Worm (Caenorhabditis elegans) whole organism, late embryonic: ENCODE measurements around the gene nhr-55.

Source experiments
- C08G9.2 ChIP-seq: sonication (generic microtip); optimal IDR thresholded peaks from 2 replicates; lab custom pipeline; 2016; ENCODE audit warnings: mild to moderate bottlenecking, missing genetic modification characterization, moderate library complexity, missing compliant biosample characterization
- F13H6.1 ChIP-seq: sonication (generic microtip); optimal IDR thresholded peaks from 2 replicates; lab custom pipeline; 2016; ENCODE audit warnings: missing genetic modification characterization, missing compliant biosample characterization
- T23F11.4 ChIP-seq: fragments of 200-800 bp; sonication (Bioruptor generic); optimal IDR thresholded peaks from 2 replicates; lab custom pipeline; 2018; ENCODE audit warnings: mild to moderate bottlenecking, missing genetic modification characterization, missing compliant biosample characterization
- ama-1 ChIP-seq: fragments of 150-350 bp; optimal IDR thresholded peaks from 2 replicates; lab custom pipeline; 2014
- ceh-14 ChIP-seq: sonication (generic microtip); optimal IDR thresholded peaks from 2 replicates; lab custom pipeline; 2016; ENCODE audit warnings: missing genotype, missing genetic modification characterization, missing compliant biosample characterization
- ceh-19 ChIP-seq: fragments of 200-800 bp; sonication (Bioruptor generic); optimal IDR thresholded peaks from 2 replicates; lab custom pipeline; 2018; ENCODE audit warnings: mild to moderate bottlenecking, missing genetic modification characterization, missing compliant biosample characterization
- ceh-2 ChIP-seq: sonication (generic microtip); optimal IDR thresholded peaks from 2 replicates; lab custom pipeline; 2016; ENCODE audit warnings: missing genotype, missing genetic modification characterization, missing compliant biosample characterization
- ceh-31 ChIP-seq: sonication (generic microtip); optimal IDR thresholded peaks from 2 replicates; lab custom pipeline; 2016; ENCODE audit warnings: missing genetic modification characterization, missing compliant biosample characterization
- ceh-34 ChIP-seq: sonication (generic microtip); optimal IDR thresholded peaks from 2 replicates; lab custom pipeline; 2016; ENCODE audit warnings: mild to moderate bottlenecking, missing genetic modification characterization, missing compliant biosample characterization
- ceh-48 ChIP-seq: sonication (generic microtip); optimal IDR thresholded peaks from 2 replicates; lab custom pipeline; 2016; ENCODE audit warnings: missing genetic modification characterization, inconsistent platforms, missing compliant biosample characterization
- dmd-4 ChIP-seq: sonication (generic microtip); optimal IDR thresholded peaks from 2 replicates; lab custom pipeline; 2016; ENCODE audit warnings: borderline replicate concordance, missing genetic modification characterization, missing compliant biosample characterization
- dve-1 ChIP-seq: sonication (generic microtip); optimal IDR thresholded peaks from 2 replicates; lab custom pipeline; 2017; ENCODE audit warnings: antibody characterized with exemption, mild to moderate bottlenecking, missing genetic modification characterization, missing compliant biosample characterization
- elt-2 ChIP-seq: sonication (generic microtip); optimal IDR thresholded peaks from 2 replicates; lab custom pipeline; 2016; ENCODE audit warnings: missing genetic modification reagents, missing genetic modification characterization, missing compliant biosample characterization
- ets-4 ChIP-seq: sonication (generic microtip); optimal IDR thresholded peaks from 2 replicates; lab custom pipeline; 2016; ENCODE audit warnings: missing genetic modification characterization, missing compliant biosample characterization
- fax-1 ChIP-seq: sonication (generic microtip); optimal IDR thresholded peaks from 2 replicates; lab custom pipeline; 2016; ENCODE audit warnings: missing genotype, missing genetic modification characterization, missing compliant biosample characterization
- fkh-10 ChIP-seq: fragments of 150-350 bp; optimal IDR thresholded peaks from 2 replicates; lab custom pipeline; 2014; ENCODE audit warnings: missing biosample characterization, missing genetic modification reagents, missing genetic modification characterization
- hlh-15 ChIP-seq: sonication (generic microtip); optimal IDR thresholded peaks from 2 replicates; lab custom pipeline; 2016; ENCODE audit warnings: missing genetic modification characterization, missing compliant biosample characterization
- hlh-8 ChIP-seq: sonication (generic microtip); optimal IDR thresholded peaks from 2 replicates; lab custom pipeline; 2016; ENCODE audit warnings: missing genotype, missing genetic modification characterization, missing compliant biosample characterization
- lin-11 ChIP-seq: fragments of 200-800 bp; sonication (Bioruptor generic); optimal IDR thresholded peaks from 2 replicates; lab custom pipeline; 2018; ENCODE audit warnings: mild to moderate bottlenecking, missing genetic modification characterization, missing compliant biosample characterization
- nfya-1 ChIP-seq: sonication (generic microtip); optimal IDR thresholded peaks from 2 replicates; lab custom pipeline; 2017; ENCODE audit warnings: missing genetic modification characterization, mild to moderate bottlenecking, missing compliant biosample characterization, antibody characterized with exemption, moderate library complexity
- nhr-11 ChIP-seq: fragments of 150-350 bp; optimal IDR thresholded peaks from 2 replicates; lab custom pipeline; 2014; ENCODE audit warnings: missing biosample characterization, missing genetic modification characterization
- nhr-232 ChIP-seq: sonication (generic microtip); optimal IDR thresholded peaks from 2 replicates; lab custom pipeline; 2016; ENCODE audit warnings: missing genetic modification characterization, missing compliant biosample characterization
- npax-4 ChIP-seq: sonication (generic microtip); optimal IDR thresholded peaks from 2 replicates; lab custom pipeline; 2016; ENCODE audit warnings: missing genetic modification characterization, missing compliant biosample characterization
- pag-3 ChIP-seq: sonication (generic microtip); optimal IDR thresholded peaks from 2 replicates; lab custom pipeline; 2016; ENCODE audit warnings: missing compliant biosample characterization, missing genetic modification characterization, borderline replicate concordance
- pha-2 ChIP-seq: sonication (generic microtip); optimal IDR thresholded peaks from 2 replicates; lab custom pipeline; 2017; ENCODE audit warnings: mild to moderate bottlenecking, missing genetic modification characterization, missing compliant biosample characterization
- pha-4 ChIP-seq: fragments of 150-350 bp; optimal IDR thresholded peaks from 2 replicates; lab custom pipeline; 2018; ENCODE audit warnings: missing biosample characterization, missing genetic modification reagents, missing genetic modification characterization
- pqm-1 ChIP-seq: sonication (generic microtip); optimal IDR thresholded peaks from 2 replicates; lab custom pipeline; 2016; ENCODE audit warnings: missing genetic modification characterization, missing compliant biosample characterization
- rnt-1 ChIP-seq: sonication (generic microtip); optimal IDR thresholded peaks from 2 replicates; lab custom pipeline; 2016; ENCODE audit warnings: missing genetic modification characterization, missing compliant biosample characterization
- sdc-2 ChIP-seq: sonication (generic microtip); optimal IDR thresholded peaks from 2 replicates; lab custom pipeline; 2016; ENCODE audit warnings: missing genotype, missing genetic modification characterization, missing compliant biosample characterization
- unc-3 ChIP-seq, 2 experiments: fragments of 200-800 bp in 1 of 2; sonication (Bioruptor generic) in 1 of 2; sonication (generic microtip) in 1 of 2; conservative IDR thresholded peaks in 1 of 2; optimal IDR thresholded peaks in 1 of 2; 2 replicates each; pipeline versions ENCODE4 v1.3.6 to Lab custom; 2016 to 2022; ENCODE audit warnings: missing compliant biosample characterization in 2 of 2, missing genetic modification characterization in 2 of 2, missing genetic modification reagents in 1 of 2
- unc-55 ChIP-seq: sonication (generic microtip); optimal IDR thresholded peaks from 2 replicates; lab custom pipeline; 2017; ENCODE audit warnings: missing biosample characterization, missing genetic modification reagents, missing genetic modification characterization
- zip-5 ChIP-seq: sonication (generic microtip); optimal IDR thresholded peaks from 2 replicates; lab custom pipeline; 2016; ENCODE audit warnings: missing genetic modification characterization, missing compliant biosample characterization

Gene nhr-55

DNA sequence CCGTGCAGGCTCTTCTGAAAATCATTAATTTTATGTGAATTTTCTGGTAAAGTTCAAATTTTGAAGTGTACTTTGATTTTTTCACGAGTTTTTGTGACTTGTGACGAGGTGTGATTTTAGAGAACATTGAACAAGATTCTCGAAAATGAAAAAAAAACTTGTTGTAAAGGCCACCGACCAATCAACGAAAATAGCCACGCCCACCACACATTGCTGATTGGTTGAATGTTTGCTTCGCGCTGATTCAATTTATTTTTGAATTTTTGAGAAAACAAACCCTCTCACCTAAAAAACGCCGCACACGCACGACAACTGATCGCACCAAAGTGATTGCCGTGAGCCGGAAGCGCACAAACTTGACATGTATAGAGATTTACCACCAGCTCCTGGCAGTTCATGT is 4.9 kb downstream of the nhr-55 start:
- TF ChIP-seq zip-5 (tag; lab: Kevin White, UChicago) (no peak), nfya-1 (tag; lab: Kevin White, UChicago) (peak; percentile 34)

DNA sequence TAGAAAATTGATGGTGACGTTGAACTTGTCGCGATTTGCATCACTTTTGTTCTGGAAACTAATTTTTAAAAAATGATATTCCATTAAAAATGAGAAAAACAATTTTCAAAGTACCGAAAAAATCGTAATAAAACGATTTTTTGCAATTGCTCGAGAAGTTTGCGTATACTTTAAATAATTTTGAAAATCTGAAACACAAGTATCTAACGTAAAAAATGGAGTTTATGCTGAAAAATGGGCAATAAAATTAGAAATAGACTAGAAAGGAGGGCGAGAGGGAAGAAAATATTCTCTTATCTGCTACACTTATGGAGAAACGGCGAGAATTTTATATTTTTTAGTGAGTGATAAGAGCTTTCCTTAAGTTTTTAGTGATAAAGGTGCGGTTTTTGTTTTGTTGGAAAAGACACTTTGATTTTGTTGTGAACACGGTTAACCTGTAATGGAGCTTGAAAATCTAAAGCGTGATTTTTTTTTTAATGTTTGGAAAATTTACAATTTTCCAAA is 5.4 kb downstream of the nhr-55 start, which contains the start of gene nhr-130:
nhr-130 (minus strand) TSS at position 51 of the 507 bp plus-strand sequence.
- TF ChIP-seq nfya-1 (tag; lab: Kevin White, UChicago), result no peak
- TF ChIP-seq elt-2 (tag; lab: Kevin White, UChicago), result peak; percentile 59

DNA sequence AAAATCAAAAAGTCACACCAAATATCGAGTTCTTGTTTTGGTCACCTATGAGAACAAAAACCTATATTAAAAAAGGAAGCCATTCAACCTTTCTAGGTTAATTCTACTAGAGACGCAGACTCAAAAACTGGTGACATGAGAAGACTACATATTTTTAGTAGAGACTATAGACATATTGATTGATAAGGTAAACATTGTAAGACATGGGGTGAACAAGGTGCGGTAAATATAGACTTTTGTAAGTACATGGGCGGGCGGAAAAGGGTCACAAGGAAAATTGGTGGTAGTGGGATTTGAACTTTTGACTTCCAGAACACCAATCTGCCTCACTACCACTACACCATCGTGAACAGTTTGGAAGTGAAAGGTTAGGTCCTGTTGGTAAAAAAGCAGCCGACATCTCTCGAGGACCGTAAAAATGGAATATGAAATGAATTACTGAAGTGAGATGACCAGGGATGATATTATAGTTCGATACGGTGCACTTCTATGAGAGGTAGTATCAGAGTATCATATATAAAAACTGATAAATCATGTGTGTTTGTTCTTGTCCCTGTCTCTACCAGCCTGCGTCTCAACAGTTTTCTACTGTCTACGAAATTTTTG is 6.4 kb downstream of the nhr-55 start, which contains the start of gene nhr-212:
nhr-212 (plus strand) TSS at position 573 of the 606 bp plus-strand sequence.
- no peak for TF ChIP-seq ceh-48 (tag; lab: Kevin White, UChicago)
- TF ChIP-seq T23F11.4 (GFP tag; lab: Kevin White, UChicago), result no peak
- no peak for TF ChIP-seq dmd-4
- TF ChIP-seq pha-4 (tag; lab: Kevin White, UChicago), result no peak

DNA sequence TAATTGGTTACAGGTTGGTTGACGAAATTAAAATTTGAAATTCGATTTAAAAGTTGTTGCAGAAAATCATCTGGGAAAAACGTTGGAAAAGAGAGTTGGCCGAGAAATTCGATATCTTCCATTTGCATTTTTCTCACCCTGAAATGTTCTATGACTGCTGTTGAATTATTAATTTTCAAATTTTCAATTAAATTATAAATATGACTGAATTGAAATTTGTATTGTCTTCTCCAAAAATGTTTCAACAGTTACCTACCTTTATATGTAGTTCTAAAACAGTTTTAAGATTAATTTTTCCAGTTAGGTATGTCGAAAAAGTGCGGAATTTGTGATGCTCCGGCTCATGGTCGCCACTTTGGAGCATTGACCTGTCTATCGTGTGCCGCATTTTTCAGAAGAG is 8.7 kb downstream of the nhr-55 start, which contains the start of gene nhr-211:
nhr-211 (plus strand) TSS at position 301 of the 400 bp plus-strand sequence.
- TF ChIP-seq ceh-34, result no peak
- no peak for TF ChIP-seq lin-11 (tag; lab: Kevin White, UChicago)
- TF ChIP-seq ceh-31 (tag; lab: Kevin White, UChicago), result no peak
- no peak for TF ChIP-seq unc-55 (GFP tag; lab: Kevin White, UChicago)
- TF ChIP-seq ama-1 (lab: Kevin White, UChicago), result no peak
- TF ChIP-seq unc-3 (GFP tag; conservative IDR thresholded peaks at IDR 0.05; lab: Robert Waterston, UW), result no peak
- no peak for TF ChIP-seq unc-3 (tag; optimal IDR thresholded peaks at IDR 0.05; lab: Kevin White, UChicago)
- TF ChIP-seq pqm-1 (tag; lab: Kevin White, UChicago), result no peak
- TF ChIP-seq elt-2 (tag; lab: Kevin White, UChicago), result no peak
- TF ChIP-seq ceh-14, result no peak
- no peak for TF ChIP-seq nhr-11 (tag; lab: Kevin White, UChicago)
- no peak for TF ChIP-seq ceh-2
- TF ChIP-seq F13H6.1 (tag; lab: Kevin White, UChicago), result no peak
- TF ChIP-seq npax-4 (tag; lab: Kevin White, UChicago), result no peak
- TF ChIP-seq C08G9.2 (tag; lab: Kevin White, UChicago), result no peak
- no peak for TF ChIP-seq fax-1 (tag; lab: Kevin White, UChicago)
- TF ChIP-seq ceh-19 (GFP tag; lab: Kevin White, UChicago), result no peak

DNA sequence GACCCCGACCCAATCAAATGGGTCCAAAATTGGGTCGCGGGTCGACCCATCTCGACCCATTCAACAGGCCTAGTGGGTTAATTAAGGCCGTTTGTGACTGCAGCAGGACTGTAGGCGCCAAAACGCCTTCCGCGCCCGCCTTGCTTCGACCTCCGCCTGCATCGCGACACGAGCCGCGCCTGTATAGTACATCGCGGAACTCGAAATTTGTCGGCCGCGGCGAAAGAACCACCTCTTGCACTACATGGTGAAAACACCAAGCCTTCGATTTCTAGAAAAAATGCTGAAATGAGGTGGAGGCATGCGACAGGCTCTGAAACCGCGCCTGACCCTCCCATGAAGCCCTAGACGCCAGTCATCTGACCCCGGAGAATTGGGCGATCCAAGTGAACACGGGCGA is 10.0 kb downstream of the nhr-55 start:
- TF ChIP-seq sdc-2 (tag; lab: Kevin White, UChicago) (no peak), dve-1 (tag; lab: Kevin White, UChicago) (no peak), hlh-15 (no peak)

DNA sequence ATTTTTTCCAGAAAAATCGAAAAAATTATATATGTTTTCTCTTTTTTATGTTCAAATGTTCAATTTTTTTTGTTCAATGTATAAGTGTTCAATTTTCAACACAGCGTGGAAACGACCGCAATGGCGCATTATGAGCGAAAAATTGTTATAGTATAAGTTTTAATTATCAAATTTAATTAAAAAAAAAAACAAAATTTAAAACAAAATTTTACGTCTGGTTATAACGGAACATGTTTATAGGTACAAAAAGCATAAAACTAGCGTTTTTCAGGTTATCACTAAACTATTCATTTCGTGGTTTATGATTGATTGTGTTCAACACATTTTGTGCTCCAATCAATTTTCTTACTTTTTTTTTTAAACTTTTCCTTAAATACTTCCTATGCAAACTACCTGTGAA is 11.4 kb downstream of the nhr-55 start, which contains the start of gene nhr-106:
nhr-106 (plus strand) TSS at position 301 of the 400 bp plus-strand sequence.
- no peak for TF ChIP-seq pha-2

DNA sequence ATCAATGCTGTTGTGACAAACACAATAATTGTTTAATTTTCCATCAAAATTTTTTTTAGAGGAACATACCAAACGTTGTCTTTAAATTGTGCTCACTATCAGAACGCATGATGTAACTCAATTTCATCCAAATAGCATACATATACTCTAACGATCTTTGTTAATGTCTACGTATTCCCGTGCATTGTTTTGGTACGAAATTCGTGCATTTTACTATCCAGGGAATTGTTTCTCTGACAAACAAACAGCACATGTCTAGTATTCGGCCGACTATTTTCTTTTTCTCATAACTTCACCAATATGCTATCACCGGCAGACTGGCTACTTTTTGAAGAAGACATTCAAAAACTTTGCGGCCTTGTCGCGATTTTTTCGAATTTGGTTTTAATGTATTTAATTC is 13.5 kb downstream of the nhr-55 start, which contains the start of gene str-196:
str-196 (plus strand) TSS at position 301 of the 400 bp plus-strand sequence.
- TF ChIP-seq nhr-232 (tag; lab: Kevin White, UChicago), result no peak
- TF ChIP-seq npax-4 (tag; lab: Kevin White, UChicago), result no peak
- no peak for TF ChIP-seq sdc-2 (tag; lab: Kevin White, UChicago)
- no peak for TF ChIP-seq pag-3 (tag; lab: Kevin White, UChicago)
- TF ChIP-seq ceh-2, result no peak
- TF ChIP-seq ceh-19 (GFP tag; lab: Kevin White, UChicago), result no peak
- no peak for TF ChIP-seq hlh-8
- TF ChIP-seq nhr-11 (tag; lab: Kevin White, UChicago), result no peak
- no peak for TF ChIP-seq ets-4
- no peak for TF ChIP-seq fkh-10
- TF ChIP-seq rnt-1 (tag; lab: Kevin White, UChicago), result no peak
- TF ChIP-seq, all 69 proteins: peak for 0
